Worm (Caenorhabditis elegans) whole organism, late embryonic: ENCODE results near the gene F14F8.9.
"Not testable (repeated sequence)": the region's sequence is repeated elsewhere in the genome, so short reads cannot be mapped to it uniquely, and the experiment has no call there.

Source experiments
- ama-1 ChIP-seq: fragments of 150-350 bp; optimal IDR thresholded peaks from 2 replicates; lab custom pipeline; 2014
- elt-2 ChIP-seq: sonication (generic microtip); optimal IDR thresholded peaks from 2 replicates; lab custom pipeline; 2016; ENCODE audit warnings: missing genetic modification reagents, missing genetic modification characterization, missing compliant biosample characterization
- hlh-30 ChIP-seq: sonication (generic microtip); optimal IDR thresholded peaks from 2 replicates; lab custom pipeline; 2017; ENCODE audit warnings: antibody characterized with exemption, missing genetic modification characterization, missing compliant biosample characterization; ENCODE audit not compliant: insufficient read depth
- pag-3 ChIP-seq: sonication (generic microtip); optimal IDR thresholded peaks from 2 replicates; lab custom pipeline; 2016; ENCODE audit warnings: missing compliant biosample characterization, missing genetic modification characterization, borderline replicate concordance
- ref-2 ChIP-seq: sonication (generic microtip); optimal IDR thresholded peaks from 2 replicates; lab custom pipeline; 2016; ENCODE audit warnings: missing genetic modification characterization, missing compliant biosample characterization

- not testable (repeated sequence) for TF ChIP-seq pag-3; hlh-30 (tag; lab: Kevin White, UChicago); ref-2; ama-1 (lab: Kevin White, UChicago); elt-2 (tag; lab: Kevin White, UChicago)
Measured at ce11 chrV:16654242-16654641, 14.1 kb downstream of the F14F8.9 start, which contains the start of gene W06G6.15.
